Worm (Caenorhabditis elegans): ENCODE data around the gene spig-7.

spig-7 gene

DNA sequence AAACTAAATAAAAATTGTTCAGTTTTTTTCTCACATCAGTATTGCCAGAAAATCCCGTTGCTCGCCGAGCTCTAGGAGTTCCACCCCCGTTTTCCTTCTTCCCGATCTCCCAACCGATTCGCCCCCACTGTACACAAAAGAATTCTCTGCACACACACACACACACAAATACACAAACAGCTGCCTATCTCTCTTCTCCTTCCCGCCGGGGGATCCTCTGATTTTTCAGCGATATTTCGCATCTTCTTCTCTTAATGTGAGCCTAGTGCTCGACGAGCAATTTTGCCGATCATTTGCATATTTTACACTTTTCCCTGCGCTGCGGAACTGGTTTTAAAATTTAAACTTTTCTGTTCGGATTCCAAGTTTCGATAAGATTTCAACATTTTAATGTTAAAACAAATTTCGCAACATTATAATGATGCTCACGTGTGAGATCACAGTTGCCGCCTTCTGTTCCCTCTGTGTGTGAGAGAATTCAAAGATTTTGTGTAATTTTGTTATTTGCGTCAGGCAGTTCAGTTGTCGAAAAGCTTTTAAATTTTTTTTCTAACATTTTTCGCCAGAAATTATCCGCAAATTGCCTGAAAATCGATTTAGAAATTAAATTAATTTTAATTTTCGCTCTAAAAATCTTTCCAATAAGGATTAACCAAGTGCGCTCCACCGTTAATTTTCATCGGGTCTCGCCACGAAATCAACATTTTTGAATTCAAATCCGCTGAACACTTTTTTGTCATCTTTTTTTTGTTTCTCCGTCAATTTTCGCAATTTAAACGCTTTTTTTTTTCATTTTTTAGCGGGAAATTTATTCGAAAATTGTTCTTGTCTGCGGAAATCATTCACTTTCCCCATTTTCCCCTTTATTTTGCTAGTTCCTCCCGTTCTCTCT lies 23.2 kb upstream of the spig-7 start (continued):
- TF ChIP-seq tra-1 (GFP tag; IDR thresholded peaks at IDR 0.05): no peak
- peak; percentile 77 for TF ChIP-seq mes-2 (tag; optimal IDR thresholded peaks at IDR 0.05; ENCODE audit: poor library complexity, severe bottlenecking)
- TF ChIP-seq nhr-28 (tag; optimal IDR thresholded peaks at IDR 0.05): peak; percentile 51
- TF ChIP-seq vab-7 (GFP tag; IDR thresholded peaks at IDR 0.05): peak; percentile 52; the same call in 1 of the 2 replicates
- no peak for TF ChIP-seq nhr-237 (tag; optimal IDR thresholded peaks at IDR 0.05)
- TF ChIP-seq zfp-3 (GFP tag; conservative IDR thresholded peaks at IDR 0.05): no peak
- TF ChIP-seq zip-11 (GFP tag; IDR thresholded peaks at IDR 0.05): no peak
- 0 out of 2 replicates have a peak, but pooled peaks have one; percentile 41 for TF ChIP-seq lim-7 (GFP tag; IDR thresholded peaks at IDR 0.05)
- no peak for TF ChIP-seq Y105C5A.15 (GFP tag; IDR thresholded peaks at IDR 0.05)
- TF ChIP-seq ama-1 (optimal IDR thresholded peaks at IDR 0.05): no peak
- no peak for TF ChIP-seq ztf-7 (tag; optimal IDR thresholded peaks at IDR 0.05)
- no peak for TF ChIP-seq saeg-2 (GFP tag; IDR thresholded peaks at IDR 0.05)
- TF ChIP-seq egl-43 (GFP tag; IDR thresholded peaks at IDR 0.05): no peak
- TF ChIP-seq lir-3 (tag; optimal IDR thresholded peaks at IDR 0.05): no peak
- peak in 1 of 2 experiments; percentile 31 for TF ChIP-seq mdl-1 (tag; optimal IDR thresholded peaks at IDR 0.05)
- no peak for TF ChIP-seq T20F7.1 (GFP tag; optimal IDR thresholded peaks at IDR 0.05)
- no peak for TF ChIP-seq pha-4 (GFP tag; IDR thresholded peaks at IDR 0.05)
- no peak for TF ChIP-seq pha-4 (tag; optimal IDR thresholded peaks at IDR 0.05)
- TF ChIP-seq hif-1 (tag; optimal IDR thresholded peaks at IDR 0.05): no peak
- no peak for TF ChIP-seq fos-1 (tag; optimal IDR thresholded peaks at IDR 0.05)
- TF ChIP-seq nhr-10 (tag; optimal IDR thresholded peaks at IDR 0.05): no peak
- TF ChIP-seq daf-8 (GFP tag; IDR thresholded peaks at IDR 0.05): no peak
- peak; percentile 62 for TF ChIP-seq fkh-10 (GFP tag; optimal IDR thresholded peaks at IDR 0.05)

DNA sequence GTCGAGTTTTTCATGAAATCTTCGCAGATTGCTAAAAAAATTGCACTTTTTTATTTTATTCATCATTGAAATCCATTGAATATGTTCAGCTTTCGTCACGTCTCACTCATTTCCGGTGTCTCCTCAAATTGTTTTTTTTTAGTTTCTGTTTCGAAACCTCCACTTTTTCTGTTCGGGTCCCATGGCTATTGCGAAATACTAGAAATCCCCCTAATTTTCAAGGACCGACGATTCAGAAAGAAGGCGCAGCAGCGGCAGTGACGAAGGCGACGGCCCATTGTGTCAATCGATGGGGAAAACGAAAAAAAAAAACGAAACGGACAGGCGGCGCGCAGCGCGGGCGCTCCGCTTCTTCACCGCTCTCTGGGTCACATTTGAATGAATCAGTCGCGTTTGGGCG lies 22.6 kb upstream of the spig-7 start:
- TF ChIP-seq daf-16 (GFP tag; optimal IDR thresholded peaks at IDR 0.05) (no peak), daf-16 (tag; optimal IDR thresholded peaks at IDR 0.05) (no peak), daf-12 (tag; optimal IDR thresholded peaks at IDR 0.05) (no peak), mes-2 (tag; optimal IDR thresholded peaks at IDR 0.05; ENCODE audit: poor library complexity, severe bottlenecking) (peak; percentile 34), nhr-41 (GFP tag; IDR thresholded peaks at IDR 0.05) (no peak), D1046.2 (GFP tag; IDR thresholded peaks at IDR 0.05) (0 out of 2 replicates have a peak, but pooled peaks have one; percentile 28), tra-1 (GFP tag; IDR thresholded peaks at IDR 0.05) (no peak), Y48G9A.11 (GFP tag; IDR thresholded peaks at IDR 0.05) (no peak), arid-1 (GFP tag; conservative IDR thresholded peaks at IDR 0.05) (no peak), spr-1 (tag; optimal IDR thresholded peaks at IDR 0.05) (no peak), unc-130 (GFP tag; optimal IDR thresholded peaks at IDR 0.05) (no peak), dmd-6 (GFP tag; IDR thresholded peaks at IDR 0.05) (no peak), ceh-44 (GFP tag; IDR thresholded peaks at IDR 0.05) (no peak), nhr-111 (GFP tag; optimal IDR thresholded peaks at IDR 0.05) (no peak), ama-1 (optimal IDR thresholded peaks at IDR 0.05) (no peak), nhr-76 (tag; optimal IDR thresholded peaks at IDR 0.05) (no peak), rbr-2 (tag; optimal IDR thresholded peaks at IDR 0.05) (no peak), zfp-2 (tag; optimal IDR thresholded peaks at IDR 0.05) (no peak), spr-3 (GFP tag; optimal IDR thresholded peaks at IDR 0.05) (no peak), hmg-1.1 (GFP tag; IDR thresholded peaks at IDR 0.05) (no peak), daf-19 (GFP tag; conservative IDR thresholded peaks at IDR 0.05) (no peak), php-3 (GFP tag; IDR thresholded peaks at IDR 0.05) (no peak), ctbp-1 (GFP tag; IDR thresholded peaks at IDR 0.05) (0 out of 2 replicates have a peak, but pooled peaks have one; percentile 13), dmd-9 (GFP tag; IDR thresholded peaks at IDR 0.05) (no peak), madf-9 (GFP tag; conservative IDR thresholded peaks at IDR 0.05) (peak; percentile 34; the same call in 1 of the 2 replicates), lin-13 (GFP tag; optimal IDR thresholded peaks at IDR 0.05) (no peak), nhr-28 (tag; optimal IDR thresholded peaks at IDR 0.05) (no peak), vab-7 (GFP tag; IDR thresholded peaks at IDR 0.05) (no peak), tag-97 (GFP tag; IDR thresholded peaks at IDR 0.05) (no peak), set-16 (GFP tag; IDR thresholded peaks at IDR 0.05) (peak; percentile 46; the same call in 1 of the 2 replicates), daf-8 (GFP tag; IDR thresholded peaks at IDR 0.05) (no peak)

Measured in whole organism, L4 larva.